Worm (Caenorhabditis elegans) whole organism, young adult: ENCODE data around the gene Y66C5A.1.

ENCODE experiments used
- ceh-40 ChIP-seq: fragments of 200-800 bp; sonication (Bioruptor generic); IDR thresholded peaks from 2 replicates; pipeline ENCODE4 v1.3.6; 2022; ENCODE audit warnings: missing genetic modification characterization, missing compliant biosample characterization
- efl-1 ChIP-seq: fragments of 150-350 bp; optimal IDR thresholded peaks from 2 replicates; lab custom pipeline; 2014; ENCODE audit warnings: missing biosample characterization, missing genetic modification reagents, missing genetic modification characterization
- ekl-4 ChIP-seq: fragments of 200-800 bp; sonication (Bioruptor generic); IDR thresholded peaks from 2 replicates; pipeline ENCODE4 v1.3.6; 2022; ENCODE audit warnings: missing genetic modification reagents, missing genetic modification characterization, missing compliant biosample characterization
- madf-8 ChIP-seq: fragments of 200-800 bp; sonication (Bioruptor generic); conservative IDR thresholded peaks from 2 replicates; pipeline ENCODE4 v1.3.6; 2022; ENCODE audit warnings: missing genetic modification reagents, missing genetic modification characterization, missing compliant biosample characterization
- nfya-1 ChIP-seq: sonication (generic microtip); optimal IDR thresholded peaks from 2 replicates; lab custom pipeline; 2017; ENCODE audit warnings: antibody characterized with exemption, missing compliant biosample characterization, missing genetic modification characterization, borderline replicate concordance; ENCODE audit not compliant: insufficient read depth
- rcor-1 ChIP-seq: fragments of 200-800 bp; sonication (Bioruptor generic); IDR thresholded peaks from 2 replicates; pipeline ENCODE4 v1.3.6; 2022; ENCODE audit warnings: missing genetic modification reagents, missing genetic modification characterization, missing compliant biosample characterization
- unc-62 ChIP-seq: fragments of 150-350 bp; optimal IDR thresholded peaks from 2 replicates; lab custom pipeline; 2014; ENCODE audit warnings: missing biosample characterization, missing genetic modification reagents, missing genetic modification characterization
- ztf-18 ChIP-seq: sonication (generic microtip); optimal IDR thresholded peaks from 2 replicates; lab custom pipeline; 2016; ENCODE audit warnings: missing genotype, mild to moderate bottlenecking, missing genetic modification characterization, missing compliant biosample characterization

DNA sequence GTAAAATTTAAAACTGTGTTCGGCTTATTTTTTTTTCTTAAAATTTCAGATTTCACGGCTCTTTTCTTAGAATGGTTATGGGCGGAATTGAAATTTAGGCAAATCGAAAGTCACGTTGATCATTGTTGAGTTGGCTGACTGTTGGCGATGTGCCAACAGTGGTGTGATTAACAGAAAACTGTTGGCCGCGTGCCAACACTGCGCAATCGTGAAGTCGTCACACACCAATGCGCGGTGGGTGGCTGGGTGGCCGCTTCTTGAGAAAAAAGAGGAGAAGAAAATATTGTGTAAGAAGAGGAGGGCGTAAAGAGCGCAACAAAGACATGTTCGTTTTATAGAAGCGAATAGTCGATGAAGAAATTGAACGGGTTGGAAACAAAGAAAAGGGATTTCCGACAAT, 35.8 kb upstream of the Y66C5A.1 start:
- TF ChIP-seq rcor-1 (GFP tag; lab: Robert Waterston, UW), result no peak
- no peak for TF ChIP-seq unc-62
- no peak for TF ChIP-seq ceh-40 (GFP tag; lab: Robert Waterston, UW)
- TF ChIP-seq ekl-4, result no peak
- no peak for TF ChIP-seq nfya-1 (tag; lab: Kevin White, UChicago)
- TF ChIP-seq efl-1, result no peak
- TF ChIP-seq madf-8, result no peak
- TF ChIP-seq ztf-18 (tag; lab: Kevin White, UChicago), result no peak
